Fruit fly (Drosophila melanogaster) whole organism, embryonic: ENCODE measurements around the gene Prim1.
A peak's percentile ranks its signal among the peaks of the same experiment; 100 is the strongest.

Source experiments
- Adf1 ChIP-seq: fragments of 200-800 bp; sonication (Bioruptor generic); IDR thresholded peaks from 2 replicates; pipeline ENCODE4 v1.3.6; 2022; ENCODE audit warnings: missing biosample characterization, missing genetic modification characterization
- Atf3 ChIP-seq: fragments of 200-800 bp; sonication (Bioruptor generic); optimal IDR thresholded peaks from 3 replicates; lab custom pipeline; 2016; ENCODE audit warnings: missing biosample characterization, missing genetic modification characterization
- CG12942 ChIP-seq: fragments of 200-800 bp; sonication (Bioruptor generic); optimal IDR thresholded peaks from 3 replicates; lab custom pipeline; 2016; ENCODE audit warnings: missing biosample characterization, missing genetic modification characterization
- CG14860 ChIP-seq: fragments of 200-800 bp; sonication (Bioruptor generic); IDR thresholded peaks from 3 replicates; pipeline ENCODE4 v1.3.6; 2022; ENCODE audit warnings: missing biosample characterization, missing genetic modification characterization; ENCODE audit not compliant: partially characterized antibody
- CG15011 ChIP-seq: fragments of 200-800 bp; sonication (Bioruptor generic); optimal IDR thresholded peaks from 3 replicates; lab custom pipeline; 2018; ENCODE audit warnings: missing biosample characterization, mild to moderate bottlenecking, missing genetic modification characterization
- CG17361 ChIP-seq: fragments of 200-800 bp; sonication (Bioruptor generic); IDR thresholded peaks from 3 replicates; pipeline ENCODE4 v1.3.6; 2022; ENCODE audit warnings: missing biosample characterization, missing genetic modification characterization
- CG17829 ChIP-seq: fragments of 200-800 bp; optimal IDR thresholded peaks from 2 replicates; lab custom pipeline; 2019; ENCODE audit warnings: missing biosample characterization, mild to moderate bottlenecking, missing genetic modification characterization, moderate library complexity
- CG1792 ChIP-seq: fragments of 200-800 bp; sonication (Bioruptor generic); optimal IDR thresholded peaks from 2 replicates; lab custom pipeline; 2016; ENCODE audit warnings: missing biosample characterization, missing genetic modification characterization
- CG18764 ChIP-seq: fragments of 200-800 bp; sonication (Bioruptor generic); optimal IDR thresholded peaks from 3 replicates; lab custom pipeline; 2016; ENCODE audit warnings: missing biosample characterization, missing genetic modification characterization
- CG2202 ChIP-seq: fragments of 200-800 bp; sonication (Bioruptor generic); optimal IDR thresholded peaks from 2 replicates; lab custom pipeline; 2018; ENCODE audit warnings: missing biosample characterization, mild to moderate bottlenecking, missing genetic modification characterization
- CG30403 ChIP-seq: fragments of 200-800 bp; sonication (Bioruptor generic); optimal IDR thresholded peaks from 3 replicates; lab custom pipeline; 2016; ENCODE audit warnings: missing biosample characterization, missing genetic modification characterization
- CG30431 ChIP-seq: fragments of 200-800 bp; sonication (Bioruptor generic); optimal IDR thresholded peaks from 2 replicates; lab custom pipeline; 2017; ENCODE audit warnings: missing biosample characterization, missing genetic modification characterization
- CG31224 ChIP-seq: fragments of 200-800 bp; sonication (Bioruptor generic); IDR thresholded peaks from 2 replicates; pipeline ENCODE4 v1.3.6; 2022; ENCODE audit warnings: missing biosample characterization, missing genetic modification characterization
- CG3407 ChIP-seq: fragments of 200-800 bp; sonication (Bioruptor generic); optimal IDR thresholded peaks from 2 replicates; lab custom pipeline; 2018; ENCODE audit warnings: missing biosample characterization, mild to moderate bottlenecking, missing genetic modification characterization
- CG4360 ChIP-seq: fragments of 200-800 bp; sonication (Bioruptor generic); IDR thresholded peaks from 2 replicates; pipeline ENCODE4 v1.3.6; 2022; ENCODE audit warnings: missing biosample characterization, missing genetic modification characterization
- CG8290 ChIP-seq, 3 experiments: fragments of 200-800 bp; sonication (Bioruptor generic); optimal IDR thresholded peaks; 2 replicates each; lab custom pipeline; 2016 to 2019; ENCODE audit warnings: missing biosample characterization in 3 of 3, missing genetic modification characterization in 3 of 3, mild to moderate bottlenecking in 2 of 3, moderate library complexity in 1 of 3
- CG9437 ChIP-seq: fragments of 200-800 bp; sonication (Bioruptor generic); optimal IDR thresholded peaks from 2 replicates; lab custom pipeline; 2018; ENCODE audit warnings: missing biosample characterization, mild to moderate bottlenecking, missing genetic modification characterization
- Elba2 ChIP-seq: fragments of 200-800 bp; sonication (Bioruptor generic); optimal IDR thresholded peaks from 3 replicates; lab custom pipeline; 2016; ENCODE audit warnings: missing biosample characterization, missing genetic modification characterization
- Ets97D ChIP-seq: fragments of 200-800 bp; sonication (Bioruptor generic); optimal IDR thresholded peaks from 3 replicates; lab custom pipeline; 2016; ENCODE audit warnings: missing biosample characterization, missing genetic modification characterization
- Gsc ChIP-seq: fragments of 200-800 bp; sonication (Bioruptor generic); IDR thresholded peaks from 2 replicates; pipeline ENCODE4 v1.3.6; 2022; ENCODE audit warnings: missing biosample characterization, missing genetic modification characterization
- HHEX ChIP-seq: fragments of 200-800 bp; sonication (Bioruptor generic); optimal IDR thresholded peaks from 3 replicates; lab custom pipeline; 2017; ENCODE audit warnings: missing biosample characterization, mild to moderate bottlenecking, missing genetic modification characterization, missing genetic modification reagents
- Hr39 ChIP-seq: fragments of >200 bp; optimal IDR thresholded peaks from 2 replicates; lab custom pipeline; 2017
- Jarid2 ChIP-seq: fragments of 200-800 bp; sonication (Bioruptor generic); optimal IDR thresholded peaks from 3 replicates; lab custom pipeline; 2017; ENCODE audit warnings: mild to moderate bottlenecking, missing biosample characterization, missing genetic modification reagents, missing genetic modification characterization
- Meics ChIP-seq: fragments of 200-800 bp; sonication (Bioruptor generic); optimal IDR thresholded peaks from 2 replicates; lab custom pipeline; 2017; ENCODE audit warnings: missing biosample characterization, mild to moderate bottlenecking, missing genetic modification characterization
- NK7.1 ChIP-seq: fragments of 200-800 bp; sonication (Bioruptor generic); optimal IDR thresholded peaks from 3 replicates; lab custom pipeline; 2016; ENCODE audit warnings: missing biosample characterization, missing genetic modification characterization
- Oli ChIP-seq: fragments of 200-800 bp; sonication (Bioruptor generic); optimal IDR thresholded peaks from 2 replicates; lab custom pipeline; 2018; ENCODE audit warnings: missing biosample characterization, mild to moderate bottlenecking, missing genetic modification characterization, moderate library complexity
- Optix ChIP-seq: fragments of 200-800 bp; sonication (Bioruptor generic); IDR thresholded peaks from 3 replicates; pipeline ENCODE4 v1.3.6; 2022; ENCODE audit warnings: missing biosample characterization, missing genetic modification characterization
- Poxn ChIP-seq: fragments of 200-800 bp; sonication (Bioruptor generic); IDR thresholded peaks from 2 replicates; pipeline ENCODE4 v1.3.6; 2022; ENCODE audit warnings: missing biosample characterization, missing genetic modification characterization
- Ssrp ChIP-seq: fragments of 200-800 bp; sonication (Bioruptor generic); optimal IDR thresholded peaks from 2 replicates; lab custom pipeline; 2018; ENCODE audit warnings: missing biosample characterization, mild to moderate bottlenecking, missing genetic modification characterization, moderate library complexity
- aop ChIP-seq: fragments of 200-800 bp; sonication (Bioruptor generic); IDR thresholded peaks from 2 replicates; pipeline ENCODE4 v1.3.6; 2022; ENCODE audit warnings: missing biosample characterization, missing genetic modification characterization
- btn ChIP-seq: fragments of 200-800 bp; sonication (Bioruptor generic); optimal IDR thresholded peaks from 2 replicates; lab custom pipeline; 2016; ENCODE audit warnings: missing biosample characterization, missing genetic modification characterization
- dan ChIP-seq: fragments of 200-800 bp; sonication (Bioruptor generic); IDR thresholded peaks from 2 replicates; pipeline ENCODE4 v1.3.6; 2022; ENCODE audit warnings: missing biosample characterization, missing genetic modification characterization
- danr ChIP-seq: fragments of 200-800 bp; sonication (Bioruptor generic); IDR thresholded peaks from 2 replicates; pipeline ENCODE4 v1.3.6; 2022; ENCODE audit warnings: missing biosample characterization, missing genetic modification characterization
- dmrt99B ChIP-seq: fragments of 200-800 bp; sonication (Bioruptor generic); optimal IDR thresholded peaks from 2 replicates; lab custom pipeline; 2018; ENCODE audit warnings: missing biosample characterization, mild to moderate bottlenecking, missing genetic modification characterization, moderate library complexity
- ems ChIP-seq: fragments of 200-800 bp; sonication (Bioruptor generic); optimal IDR thresholded peaks from 3 replicates; lab custom pipeline; 2016; ENCODE audit warnings: missing biosample characterization, missing genetic modification characterization
- fd96Cb ChIP-seq: fragments of 200-800 bp; sonication (Bioruptor generic); optimal IDR thresholded peaks from 2 replicates; lab custom pipeline; 2018; ENCODE audit warnings: missing biosample characterization, mild to moderate bottlenecking, missing genetic modification characterization, moderate library complexity
- gcm ChIP-seq: fragments of 200-800 bp; sonication (Bioruptor generic); optimal IDR thresholded peaks from 2 replicates; lab custom pipeline; 2019; ENCODE audit warnings: missing biosample characterization, mild to moderate bottlenecking, missing genetic modification characterization, moderate library complexity
- gsb ChIP-seq: fragments of 200-800 bp; sonication (Bioruptor generic); IDR thresholded peaks from 2 replicates; pipeline ENCODE4 v1.3.6; 2022; ENCODE audit warnings: missing biosample characterization, missing genetic modification characterization
- jigr1 ChIP-seq: fragments of 200-800 bp; sonication (Bioruptor generic); IDR thresholded peaks from 3 replicates; pipeline ENCODE4 v1.3.6; 2022; ENCODE audit warnings: missing biosample characterization, missing genetic modification characterization
- kah ChIP-seq: fragments of 200-800 bp; sonication (Bioruptor generic); optimal IDR thresholded peaks from 2 replicates; lab custom pipeline; 2018; ENCODE audit warnings: missing biosample characterization, mild to moderate bottlenecking, missing genetic modification characterization
- oc ChIP-seq: fragments of 200-800 bp; sonication (Bioruptor generic); optimal IDR thresholded peaks from 2 replicates; lab custom pipeline; 2018; ENCODE audit warnings: missing biosample characterization, mild to moderate bottlenecking, missing genetic modification characterization, moderate library complexity
- odd ChIP-seq: fragments of 200-800 bp; sonication (Bioruptor generic); optimal IDR thresholded peaks from 2 replicates; lab custom pipeline; 2017; ENCODE audit warnings: missing biosample characterization, mild to moderate bottlenecking, missing genetic modification characterization
- pan ChIP-seq, 4 experiments: fragments of >200 bp in 3 of 4; fragments of 200-800 bp in 1 of 4; sonication (Bioruptor generic) in 1 of 4; optimal IDR thresholded peaks in 3 of 4; IDR thresholded peaks in 1 of 4; 2 replicates each; pipeline versions ENCODE4 v1.3.6 to Lab custom; 2017 to 2022; ENCODE audit warnings: missing biosample characterization in 2 of 4, missing genetic modification characterization in 2 of 4, mixed read lengths in 1 of 4
- slbo ChIP-seq: fragments of 200-800 bp; sonication (Bioruptor generic); IDR thresholded peaks from 2 replicates; pipeline ENCODE4 v1.3.6; 2022; ENCODE audit warnings: missing biosample characterization, missing genetic modification characterization
- slou ChIP-seq: fragments of 200-800 bp; sonication (Bioruptor generic); optimal IDR thresholded peaks from 3 replicates; lab custom pipeline; 2016; ENCODE audit warnings: missing biosample characterization, missing genetic modification characterization
- tio ChIP-seq: fragments of 200-800 bp; sonication (Bioruptor generic); optimal IDR thresholded peaks from 2 replicates; lab custom pipeline; 2017; ENCODE audit warnings: missing biosample characterization, missing genetic modification characterization, inconsistent platforms
- tna ChIP-seq: fragments of 200-800 bp; sonication (Bioruptor generic); IDR thresholded peaks from 2 replicates; pipeline ENCODE4 v1.3.6; 2022; ENCODE audit warnings: missing biosample characterization, missing genetic modification characterization; ENCODE audit not compliant: partially characterized antibody
- tup ChIP-seq: fragments of 200-800 bp; sonication (Bioruptor generic); optimal IDR thresholded peaks from 2 replicates; lab custom pipeline; 2016; ENCODE audit warnings: missing biosample characterization, mild to moderate bottlenecking, missing genetic modification characterization, moderate library complexity
- vfl ChIP-seq: fragments of 200-800 bp; sonication (Bioruptor generic); optimal IDR thresholded peaks from 2 replicates; lab custom pipeline; 2016; ENCODE audit warnings: missing biosample characterization, missing genetic modification characterization

Prim1 gene

DNA sequence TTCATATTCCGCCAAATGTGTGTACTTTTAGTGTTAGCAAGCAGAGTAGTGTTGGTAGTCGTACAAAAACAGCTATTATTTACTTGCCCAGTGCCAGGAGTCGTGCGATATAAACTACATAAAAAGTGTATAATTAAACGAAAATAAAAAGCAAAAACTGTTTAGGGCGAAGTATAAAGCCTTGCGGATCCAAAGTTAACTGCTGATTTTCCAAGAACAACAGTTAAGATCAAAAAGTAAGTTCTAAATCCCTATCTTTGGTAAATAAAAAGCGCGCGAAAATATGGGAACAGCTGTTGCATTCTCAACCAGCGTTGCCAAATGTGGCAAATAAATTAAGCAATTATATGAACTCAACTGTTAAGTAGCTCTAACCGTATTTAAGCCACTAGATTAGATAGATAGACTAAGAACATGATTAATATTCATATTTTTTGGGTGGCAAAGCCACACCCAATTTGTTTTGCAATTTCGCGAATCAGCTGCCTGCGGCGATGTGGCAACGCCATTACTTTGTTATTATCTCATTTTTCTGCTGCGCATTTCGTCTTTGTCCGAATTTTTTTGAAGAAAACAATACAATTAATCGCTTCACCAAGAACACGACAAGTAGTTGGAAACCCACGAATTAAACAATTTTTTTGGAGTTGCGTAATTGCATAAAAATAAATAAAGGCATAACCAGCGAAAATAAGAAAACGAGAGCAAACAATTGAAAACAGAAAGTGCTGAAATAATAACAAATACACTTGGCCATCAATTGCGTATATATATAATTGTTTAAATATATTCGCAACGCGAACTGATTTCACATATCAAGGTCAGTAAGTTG lies at the start of gene Prim1, which contains the start of gene CG7083 (continued):
- TF ChIP-seq aop = no peak
- TF ChIP-seq Optix = no peak
- peak; percentile 20 for TF ChIP-seq HHEX (GFP tag; lab: Kevin White, UChicago)
- TF ChIP-seq vfl (GFP tag; lab: Kevin White, UChicago) = peak; percentile 41
- TF ChIP-seq ems (GFP tag; lab: Kevin White, UChicago) = peak; percentile 25
- peak; percentile 59 for TF ChIP-seq CG17829
- no peak for TF ChIP-seq tio
- TF ChIP-seq Gsc (GFP tag; lab: Robert Waterston, UW) = no peak
- no peak for TF ChIP-seq CG3407 (GFP tag; lab: Kevin White, UChicago)
- peak; percentile 29 for TF ChIP-seq CG18764 (GFP tag; lab: Kevin White, UChicago)
- no peak for TF ChIP-seq fd96Cb (tag; lab: Kevin White, UChicago)
- TF ChIP-seq gcm = no peak
- no peak for TF ChIP-seq Adf1 (GFP tag; lab: Robert Waterston, UW)
- no peak for TF ChIP-seq gsb (GFP tag; lab: Robert Waterston, UW)
- no peak for TF ChIP-seq oc (tag; lab: Kevin White, UChicago)
- TF ChIP-seq CG4360 = no peak
- TF ChIP-seq slou (GFP tag; lab: Kevin White, UChicago) = peak; percentile 38
- no peak for TF ChIP-seq Hr39 (lab: Kevin White, UChicago)
- TF ChIP-seq Jarid2 (GFP tag; lab: Kevin White, UChicago) = no peak
- TF ChIP-seq dan (GFP tag; lab: Robert Waterston, UW) = no peak
- TF ChIP-seq Elba2 = peak; percentile 12
- peak; percentile 23 for TF ChIP-seq CG30431 (GFP tag; lab: Kevin White, UChicago)
- no peak for TF ChIP-seq dmrt99B (tag; lab: Kevin White, UChicago)
- TF ChIP-seq CG9437 (GFP tag; lab: Kevin White, UChicago) = peak; percentile 46
- TF ChIP-seq Ets97D (GFP tag; lab: Kevin White, UChicago) = peak; percentile 33
- peak; percentile 58 for TF ChIP-seq Meics
- no peak for TF ChIP-seq CG15011
- TF ChIP-seq NK7.1 = peak; percentile 37
- peak; percentile 60; the same call in 2 of the 3 replicates for TF ChIP-seq CG17361 (GFP tag; lab: Robert Waterston, UW)
- peak; percentile 14 for TF ChIP-seq Ssrp (tag; lab: Kevin White, UChicago)
- TF ChIP-seq Poxn (GFP tag; lab: Robert Waterston, UW) = no peak
- no peak for TF ChIP-seq CG14860 (GFP tag; lab: Robert Waterston, UW)
- TF ChIP-seq pan (optimal IDR thresholded peaks at IDR 0.05; lab: Kevin White, UChicago) = no peak
- peak in 1 of 2 experiments; percentile 64 for TF ChIP-seq pan (GFP tag; optimal IDR thresholded peaks at IDR 0.05 in 1 of 2, IDR thresholded peaks at IDR 0.05 in 1 of 2)
- TF ChIP-seq CG1792 = peak; percentile 1
- peak; percentile 47 for TF ChIP-seq CG8290 (GFP tag; optimal IDR thresholded peaks at IDR 0.05; lab: Kevin White, UChicago)
- TF ChIP-seq CG8290 (tag; optimal IDR thresholded peaks at IDR 0.05; lab: Kevin White, UChicago) = peak; percentile 36 to 72
- peak; percentile 18; the same call in 1 of the 2 replicates for TF ChIP-seq CG31224 (GFP tag; lab: Robert Waterston, UW)
- no peak for TF ChIP-seq tna (GFP tag; lab: Robert Waterston, UW)
- TF ChIP-seq tup (GFP tag; lab: Kevin White, UChicago) = peak; percentile 24
- TF ChIP-seq Atf3 (GFP tag; lab: Kevin White, UChicago) = peak; percentile 1
- no peak for TF ChIP-seq btn (GFP tag; lab: Kevin White, UChicago)
- TF ChIP-seq jigr1 (GFP tag; lab: Robert Waterston, UW) = no peak
- peak; percentile 24 for TF ChIP-seq CG2202
- no peak for TF ChIP-seq odd (GFP tag; lab: Kevin White, UChicago)
- TF ChIP-seq Oli (tag; lab: Kevin White, UChicago) = peak; percentile 45
- peak; percentile 68 for TF ChIP-seq CG30403
- TF ChIP-seq kah = no peak
- peak; percentile 40 for TF ChIP-seq CG12942 (GFP tag; lab: Kevin White, UChicago)
- TF ChIP-seq danr (GFP tag; lab: Robert Waterston, UW) = no peak
- peak; percentile 75 for TF ChIP-seq slbo (GFP tag; lab: Robert Waterston, UW)
